Worm (Caenorhabditis elegans): ENCODE results near the gene spp-9.
A peak's percentile ranks its signal among the peaks of the same experiment; 100 is the strongest.

Gene spp-9

ce11 chrX:11534443-11534842 lies 46.9 kb downstream of the spp-9 start (continued):
- TF ChIP-seq tra-1 (GFP tag; IDR thresholded peaks at IDR 0.05) = no peak
- TF ChIP-seq mep-1 (tag; optimal IDR thresholded peaks at IDR 0.05) = no peak
- TF ChIP-seq rbr-2 (tag; optimal IDR thresholded peaks at IDR 0.05) = no peak
- no peak for TF ChIP-seq daf-16 (GFP tag; optimal IDR thresholded peaks at IDR 0.05)
- no peak for TF ChIP-seq daf-16 (tag; optimal IDR thresholded peaks at IDR 0.05)
- TF ChIP-seq mdl-1 (tag; optimal IDR thresholded peaks at IDR 0.05) = no peak
- TF ChIP-seq ceh-62 (tag; optimal IDR thresholded peaks at IDR 0.05) = no peak

ce11 chrX:11536408-11536807 lies 48.8 kb downstream of the spp-9 start, which contains the start of gene C35C5.9:
Gene C35C5.9, plus strand, starts transcription at chrX:11536568.
- TF ChIP-seq hif-1 (tag; optimal IDR thresholded peaks at IDR 0.05) (no peak), mdl-1 (tag; optimal IDR thresholded peaks at IDR 0.05) (peak in 1 of 2 experiments; percentile 50), hlh-30 (tag; optimal IDR thresholded peaks at IDR 0.05; ENCODE audit: insufficient read depth) (peak; percentile 67), dmd-6 (GFP tag; IDR thresholded peaks at IDR 0.05) (0 out of 2 replicates have a peak, but pooled peaks have one; percentile 13)

ce11 chrX:11537240-11537764 lies 49.7 kb downstream of the spp-9 start, which contains the start of gene gcp-2.2:
Gene gcp-2.2, plus strand, starts transcription at chrX:11537714.
- TF ChIP-seq tra-1 (GFP tag; IDR thresholded peaks at IDR 0.05) = no peak
- no peak for TF ChIP-seq lin-15B (tag; optimal IDR thresholded peaks at IDR 0.05)
- TF ChIP-seq nhr-48 (tag; optimal IDR thresholded peaks at IDR 0.05) = no peak
- TF ChIP-seq vab-7 (GFP tag; IDR thresholded peaks at IDR 0.05) = no peak
- no peak for TF ChIP-seq ceh-82 (tag; optimal IDR thresholded peaks at IDR 0.05)
- no peak for TF ChIP-seq F26F4.8 (GFP tag; conservative IDR thresholded peaks at IDR 0.05)
- no peak for TF ChIP-seq nhr-237 (tag; optimal IDR thresholded peaks at IDR 0.05)
- TF ChIP-seq unc-130 (GFP tag; optimal IDR thresholded peaks at IDR 0.05) = no peak
- TF ChIP-seq T20F7.1 (GFP tag; optimal IDR thresholded peaks at IDR 0.05) = no peak
- no peak for TF ChIP-seq nhr-41 (GFP tag; IDR thresholded peaks at IDR 0.05)

All from whole organism, L4 larva.